Fruit fly (Drosophila melanogaster) whole organism, wandering third instar larva: ENCODE data around the gene CG42717.

Source experiments
- Abd-B ChIP-seq: fragments of >200 bp; optimal IDR thresholded peaks from 2 replicates; lab custom pipeline; 2017; ENCODE audit warnings: missing biosample characterization, missing genetic modification characterization
- Sp1 ChIP-seq: fragments of 200-800 bp; sonication (Bioruptor generic); optimal IDR thresholded peaks from 3 replicates; lab custom pipeline; 2019; ENCODE audit warnings: missing biosample characterization, mild to moderate bottlenecking, missing genetic modification characterization, moderate library complexity
- brk ChIP-seq: fragments of 200-800 bp; sonication (Bioruptor generic); optimal IDR thresholded peaks from 2 replicates; lab custom pipeline; 2016; ENCODE audit warnings: missing biosample characterization, mild to moderate bottlenecking, missing genetic modification characterization
- ey ChIP-seq: fragments of 200-800 bp; sonication (Bioruptor generic); optimal IDR thresholded peaks from 2 replicates; lab custom pipeline; 2016; ENCODE audit warnings: missing biosample characterization, missing genetic modification characterization
- fru ChIP-seq: fragments of 200-800 bp; sonication (Bioruptor generic); optimal IDR thresholded peaks from 3 replicates; lab custom pipeline; 2016; ENCODE audit warnings: missing biosample characterization, mild to moderate bottlenecking, missing genetic modification characterization
- h ChIP-seq: fragments of 200-800 bp; sonication (Bioruptor generic); optimal IDR thresholded peaks from 3 replicates; lab custom pipeline; 2016; ENCODE audit warnings: missing biosample characterization, mild to moderate bottlenecking, missing genetic modification characterization
- pan ChIP-seq: fragments of >200 bp; optimal IDR thresholded peaks from 2 replicates; lab custom pipeline; 2017
- psq ChIP-seq: fragments of 200-800 bp; sonication (Bioruptor generic); optimal IDR thresholded peaks from 3 replicates; lab custom pipeline; 2017; ENCODE audit warnings: missing biosample characterization, mild to moderate bottlenecking, missing genetic modification characterization, moderate library complexity

- no peak for TF ChIP-seq ey (GFP tag; lab: Kevin White, UChicago)
- TF ChIP-seq pan = no peak
- no peak for TF ChIP-seq Abd-B (GFP tag; lab: Kevin White, UChicago)
- TF ChIP-seq brk (GFP tag; lab: Kevin White, UChicago) = no peak
- TF ChIP-seq psq = no peak
- no peak for TF ChIP-seq h (GFP tag; lab: Kevin White, UChicago)
- no peak for TF ChIP-seq fru
- no peak for TF ChIP-seq Sp1
These were observed 4.1 kb downstream of the CG42717 start for dm6 chr3L:16028924-16029323.
